Fruit fly (Drosophila melanogaster) whole organism, embryonic: ENCODE measurements around the gene Ir75d.

Experiments
- CG11723 ChIP-seq: fragments of 200-800 bp; sonication (Bioruptor generic); optimal IDR thresholded peaks from 2 replicates; lab custom pipeline; 2017; ENCODE audit warnings: missing biosample characterization, mild to moderate bottlenecking, missing genetic modification characterization
- CG12071 ChIP-seq: fragments of 200-800 bp; sonication (Bioruptor generic); optimal IDR thresholded peaks from 3 replicates; lab custom pipeline; 2018; ENCODE audit warnings: missing biosample characterization, mild to moderate bottlenecking, missing genetic modification characterization
- CG17328 ChIP-seq: fragments of 200-800 bp; sonication (Bioruptor generic); IDR thresholded peaks from 2 replicates; pipeline ENCODE4 v1.3.6; 2022; ENCODE audit warnings: missing biosample characterization, missing genetic modification characterization
- GATAe ChIP-seq: fragments of 200-800 bp; sonication (Bioruptor generic); conservative IDR thresholded peaks from 2 replicates; pipeline ENCODE4 v1.3.6; 2022; ENCODE audit warnings: missing biosample characterization, missing genetic modification characterization
- Nf-YA ChIP-seq: fragments of 200-800 bp; sonication (Bioruptor generic); IDR thresholded peaks from 2 replicates; pipeline ENCODE4 v1.3.6; 2022; ENCODE audit warnings: missing biosample characterization, missing genetic modification characterization
- ci ChIP-seq: fragments of 200-800 bp; sonication (Bioruptor generic); IDR thresholded peaks from 3 replicates; pipeline ENCODE4 v1.3.6; 2022; ENCODE audit warnings: missing biosample characterization, missing genetic modification characterization
- crol ChIP-seq: fragments of 200-800 bp; sonication (Bioruptor generic); IDR thresholded peaks from 2 replicates; pipeline ENCODE4 v1.3.6; 2022; ENCODE audit warnings: missing biosample characterization, missing genetic modification characterization
- sens-2 ChIP-seq: fragments of 200-800 bp; sonication (Bioruptor generic); IDR thresholded peaks from 2 replicates; pipeline ENCODE4 v1.3.6; 2022; ENCODE audit warnings: missing biosample characterization, missing genetic modification characterization
- tx ChIP-seq: fragments of 200-800 bp; sonication (Bioruptor generic); optimal IDR thresholded peaks from 2 replicates; lab custom pipeline; 2016; ENCODE audit warnings: missing biosample characterization, missing genetic modification characterization

DNA sequence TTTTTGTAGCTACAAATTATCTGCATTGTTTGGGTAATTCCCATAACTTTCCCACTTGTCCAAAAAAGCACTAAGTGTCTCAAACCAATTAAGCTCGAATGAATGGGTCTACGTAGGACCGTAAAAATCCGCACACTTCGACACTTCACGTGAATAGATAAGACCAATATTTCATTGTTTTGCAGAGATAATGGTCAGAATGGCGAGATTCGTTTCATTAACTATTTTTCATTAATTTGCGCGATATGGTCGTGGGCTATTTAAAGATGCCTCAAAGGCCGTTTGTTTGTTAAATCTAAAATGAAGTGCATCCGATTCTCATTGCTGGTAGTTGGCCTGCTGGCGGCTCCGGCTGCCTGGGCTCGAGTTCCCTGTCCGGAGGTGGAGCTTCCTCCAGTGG lies 6.3 kb upstream of the Ir75d start, which contains the start of gene CG6839:
- TF ChIP-seq ci = no peak
- TF ChIP-seq CG12071 = no peak
- no peak for TF ChIP-seq tx
- no peak for TF ChIP-seq CG17328
- no peak for TF ChIP-seq GATAe (GFP tag; lab: Robert Waterston, UW)
- no peak for TF ChIP-seq crol (GFP tag; lab: Robert Waterston, UW)
- no peak for TF ChIP-seq Nf-YA (GFP tag; lab: Robert Waterston, UW)
- no peak for TF ChIP-seq CG11723 (GFP tag; lab: Kevin White, UChicago)
- TF ChIP-seq sens-2 (GFP tag; lab: Robert Waterston, UW) = no peak
